Worm (Caenorhabditis elegans) whole organism, midembryonic: ENCODE data around the gene efl-3.

ENCODE experiments used
- T22C8.4 ChIP-seq: fragments of 200-800 bp; sonication (Bioruptor generic); IDR thresholded peaks from 2 replicates; pipeline ENCODE4 v1.3.6; 2022; ENCODE audit warnings: missing genetic modification characterization, missing compliant biosample characterization
- cog-1 ChIP-seq: sonication (generic microtip); optimal IDR thresholded peaks from 2 replicates; lab custom pipeline; 2016; ENCODE audit warnings: missing genetic modification characterization, missing compliant biosample characterization
- flt-1 ChIP-seq: fragments of 200-800 bp; sonication (Bioruptor generic); IDR thresholded peaks from 2 replicates; pipeline ENCODE4 v1.3.6; 2022; ENCODE audit warnings: missing genetic modification characterization, missing compliant biosample characterization
- klf-2 ChIP-seq: fragments of 200-800 bp; sonication (Bioruptor generic); conservative IDR thresholded peaks from 2 replicates; pipeline ENCODE4 v1.3.6; 2022; ENCODE audit warnings: missing genetic modification reagents, missing genetic modification characterization, missing compliant biosample characterization
- ref-1 ChIP-seq: fragments of 200-800 bp; sonication (Bioruptor generic); conservative IDR thresholded peaks from 2 replicates; pipeline ENCODE4 v1.3.6; 2022; ENCODE audit warnings: missing genetic modification reagents, missing genetic modification characterization, missing compliant biosample characterization
- tab-1 ChIP-seq: fragments of 200-800 bp; sonication (Bioruptor generic); IDR thresholded peaks from 2 replicates; pipeline ENCODE4 v1.3.6; 2022; ENCODE audit warnings: missing genetic modification characterization, missing compliant biosample characterization
- ztf-29 ChIP-seq: fragments of 200-800 bp; sonication (Bioruptor generic); IDR thresholded peaks from 2 replicates; pipeline ENCODE4 v1.3.6; 2022; ENCODE audit warnings: missing genetic modification reagents, missing genetic modification characterization, missing compliant biosample characterization

DNA sequence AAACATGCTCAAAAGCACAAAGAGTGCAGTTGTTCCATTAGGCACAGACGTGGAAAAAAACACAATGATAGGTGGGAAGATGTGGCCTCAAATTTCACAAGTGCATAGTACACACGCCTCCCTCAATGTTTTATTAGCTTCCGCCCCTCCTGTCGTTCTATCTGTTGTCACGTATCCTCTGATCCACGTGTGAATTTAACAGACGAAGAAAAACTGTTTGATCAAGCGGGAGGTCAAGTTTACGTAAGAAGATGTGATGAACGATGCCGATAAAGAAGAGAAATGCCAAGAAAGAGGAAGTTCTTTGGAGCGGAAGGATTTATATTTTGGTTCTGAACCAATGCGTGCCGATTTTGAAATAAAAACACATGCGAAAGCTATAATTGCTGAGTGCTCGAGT is 38.3 kb downstream of the efl-3 start:
- TF ChIP-seq ztf-29 (GFP tag; lab: Robert Waterston, UW) (no peak), ref-1 (GFP tag; lab: Robert Waterston, UW) (no peak), tab-1 (GFP tag; lab: Robert Waterston, UW) (no peak), klf-2 (GFP tag; lab: Robert Waterston, UW) (no peak), flt-1 (no peak), cog-1 (tag; lab: Kevin White, UChicago) (no peak), T22C8.4 (no peak)
